Fruit fly (Drosophila melanogaster) Kc167 (cell line): Measurements from ENCODE around the gene CG4465.

ENCODE experiments used
- Sin3A ChIP-seq: fragments of >200 bp; optimal IDR thresholded peaks from 2 replicates; lab custom pipeline; 2018; ENCODE audit warnings: missing external identifiers
- h ChIP-seq: fragments of >200 bp; optimal IDR thresholded peaks from 3 replicates; lab custom pipeline; 2018; ENCODE audit warnings: missing external identifiers
- psq ChIP-seq: fragments of >200 bp; optimal IDR thresholded peaks from 2 replicates; lab custom pipeline; 2017; ENCODE audit warnings: missing external identifiers
- ttk ChIP-seq: sonication (Bioruptor generic); optimal IDR thresholded peaks from 2 replicates; lab custom pipeline; 2017; ENCODE audit warnings: missing external identifiers

DNA sequence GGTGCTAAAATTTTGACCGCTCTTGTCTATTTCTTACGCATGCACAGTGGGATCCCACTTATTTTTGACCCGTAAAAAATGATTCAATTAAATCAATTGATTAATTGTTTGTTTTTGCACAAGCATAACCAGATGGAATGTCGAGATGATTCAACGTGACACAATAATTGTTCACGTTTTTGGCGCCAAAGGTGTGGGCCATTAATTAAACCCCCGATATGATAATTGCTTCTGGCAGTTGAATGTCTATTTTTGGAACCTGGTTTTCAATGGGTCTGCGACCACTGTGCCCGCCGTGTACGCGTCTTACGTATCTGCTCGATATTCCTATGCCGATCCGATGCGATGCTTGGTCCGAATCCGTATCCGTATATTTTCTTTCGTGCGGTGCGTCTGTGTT lies 25.6 kb downstream of the CG4465 start:
- TF ChIP-seq ttk (lab: Kevin White, UChicago) = no peak
- no peak for TF ChIP-seq Sin3A (lab: Kevin White, UChicago)
- TF ChIP-seq psq (lab: Kevin White, UChicago) = no peak
- TF ChIP-seq h (lab: Kevin White, UChicago) = no peak
